Worm (Caenorhabditis elegans): ENCODE data around the gene Y57G11B.6.

DNA sequence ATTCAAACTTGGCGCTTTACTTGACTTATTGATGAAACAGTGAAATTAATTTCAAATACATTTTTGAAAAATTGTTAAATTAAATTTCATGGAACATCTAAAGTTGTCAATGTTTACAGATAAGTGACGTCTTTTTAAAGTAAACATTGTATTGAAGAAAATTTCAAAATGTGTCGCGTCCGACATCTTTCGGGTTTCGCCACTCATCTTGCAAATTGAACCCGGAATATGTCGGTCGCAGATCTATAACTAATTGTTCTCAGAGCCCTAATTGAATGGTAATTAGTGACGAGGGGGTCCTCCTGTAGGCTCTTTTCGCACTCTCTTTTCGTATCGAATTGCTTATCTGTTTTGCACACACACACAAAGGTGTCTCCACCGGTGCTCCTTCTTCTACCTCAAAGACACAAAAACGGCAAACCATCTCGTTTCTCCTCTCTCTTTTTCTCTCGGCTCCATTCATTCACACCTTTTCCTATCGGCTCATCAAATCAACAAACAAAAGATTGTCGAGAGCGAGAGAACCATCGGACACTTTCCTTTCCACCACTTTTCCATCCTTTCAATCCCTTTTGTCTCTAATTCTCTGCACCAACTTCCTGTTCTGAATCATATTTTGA lies 8.1 kb upstream of the Y57G11B.6 start:
- TF ChIP-seq snpc-4 (tag; optimal IDR thresholded peaks at IDR 0.05) (peak; percentile 25), nhr-237 (tag; optimal IDR thresholded peaks at IDR 0.05) (no peak), sem-4 (tag; optimal IDR thresholded peaks at IDR 0.05) (no peak), elt-1 (tag; optimal IDR thresholded peaks at IDR 0.05) (no peak), nhr-12 (tag; optimal IDR thresholded peaks at IDR 0.05) (no peak), lin-13 (GFP tag; optimal IDR thresholded peaks at IDR 0.05) (no peak), nhr-23 (tag; optimal IDR thresholded peaks at IDR 0.05) (no peak), nhr-11 (tag; optimal IDR thresholded peaks at IDR 0.05) (no peak), unc-55 (GFP tag; optimal IDR thresholded peaks at IDR 0.05) (no peak), fos-1 (tag; optimal IDR thresholded peaks at IDR 0.05) (peak; percentile 19), dmd-4 (tag; optimal IDR thresholded peaks at IDR 0.05) (no peak), sma-9 (GFP tag; optimal IDR thresholded peaks at IDR 0.05) (no peak), sma-9 (tag; optimal IDR thresholded peaks at IDR 0.05) (no peak), ceh-82 (tag; optimal IDR thresholded peaks at IDR 0.05) (no peak), aly-2 (tag; optimal IDR thresholded peaks at IDR 0.05) (no peak)
